Worm (Caenorhabditis elegans): ENCODE results near the gene math-5.

The math-5 gene

ce11 chrII:1852503-1852902, 30.1 kb downstream of the math-5 start, which contains the start of gene C52E2.2:
Gene C52E2.2 (plus strand): TSS chrII:1852803.
- TF ChIP-seq sox-4 (tag; optimal IDR thresholded peaks at IDR 0.05) (no peak), irx-1 (tag; optimal IDR thresholded peaks at IDR 0.05) (no peak), tbx-2 (tag; optimal IDR thresholded peaks at IDR 0.05) (no peak), hlh-17 (GFP tag; optimal IDR thresholded peaks at IDR 0.05; ENCODE audit: borderline replicate concordance) (no peak), unc-62 (GFP tag; optimal IDR thresholded peaks at IDR 0.05) (no peak), lsy-2 (tag; optimal IDR thresholded peaks at IDR 0.05) (no peak), hlh-4 (tag; optimal IDR thresholded peaks at IDR 0.05) (no peak), lin-13 (GFP tag; optimal IDR thresholded peaks at IDR 0.05) (no peak), nhr-237 (tag; optimal IDR thresholded peaks at IDR 0.05) (no peak), mdl-1 (tag; optimal IDR thresholded peaks at IDR 0.05) (no peak), lin-39 (tag; optimal IDR thresholded peaks at IDR 0.05) (no peak), ceh-88 (GFP tag; IDR thresholded peaks at IDR 0.05) (no peak), C04F5.9 (tag; optimal IDR thresholded peaks at IDR 0.05) (no peak), unc-98 (GFP tag; IDR thresholded peaks at IDR 0.05) (no peak), skn-1 (tag; optimal IDR thresholded peaks at IDR 0.05) (no peak), aha-1 (tag; optimal IDR thresholded peaks at IDR 0.05) (no peak)

ce11 chrII:1851716-1852115, 30.9 kb downstream of the math-5 start:
- no peak for TF ChIP-seq efl-1 (optimal IDR thresholded peaks at IDR 0.05)
- peak in 1 of 2 experiments; percentile 35 for TF ChIP-seq efl-1 (GFP tag; optimal IDR thresholded peaks at IDR 0.05 in 1 of 2)
- TF ChIP-seq blmp-1 (tag; optimal IDR thresholded peaks at IDR 0.05) = peak; percentile 40
- no peak for TF ChIP-seq aly-2 (tag; optimal IDR thresholded peaks at IDR 0.05)
- TF ChIP-seq elt-3 (tag; optimal IDR thresholded peaks at IDR 0.05) = peak in 2 of 6 experiments; percentile 68 to 69
- TF ChIP-seq jun-1 (tag; optimal IDR thresholded peaks at IDR 0.05) = peak; percentile 92
- peak; percentile 92 for TF ChIP-seq pqm-1 (tag; optimal IDR thresholded peaks at IDR 0.05)
- TF ChIP-seq ces-1 (GFP tag; optimal IDR thresholded peaks at IDR 0.05) = no peak
- peak; percentile 100 for TF ChIP-seq elt-2 (tag; optimal IDR thresholded peaks at IDR 0.05)
- TF ChIP-seq mdl-1 (tag; optimal IDR thresholded peaks at IDR 0.05) = peak in 1 of 2 experiments; percentile 7
- peak; percentile 48 for TF ChIP-seq nhr-90 (tag; optimal IDR thresholded peaks at IDR 0.05; ENCODE audit: poor library complexity)
- TF ChIP-seq pax-3 (tag; optimal IDR thresholded peaks at IDR 0.05) = peak; percentile 30
- TF ChIP-seq lin-14 (GFP tag; optimal IDR thresholded peaks at IDR 0.05) = peak; percentile 68
- no peak for TF ChIP-seq egl-13 (tag; optimal IDR thresholded peaks at IDR 0.05)
- peak in 1 of 2 experiments; percentile 34 for TF ChIP-seq lsy-2 (tag; optimal IDR thresholded peaks at IDR 0.05)
- no peak for TF ChIP-seq nhr-71 (tag; optimal IDR thresholded peaks at IDR 0.05)
- TF ChIP-seq nhr-19 (GFP tag; conservative IDR thresholded peaks at IDR 0.05) = peak; percentile 43; the same call in 1 of the 2 replicates
- TF ChIP-seq snu-23 (GFP tag; optimal IDR thresholded peaks at IDR 0.05) = no peak
- no peak for TF ChIP-seq ceh-90 (tag; optimal IDR thresholded peaks at IDR 0.05)
- TF ChIP-seq tlp-1 (tag; optimal IDR thresholded peaks at IDR 0.05) = peak; percentile 84
- peak; percentile 58 for TF ChIP-seq nhr-20 (tag; optimal IDR thresholded peaks at IDR 0.05)
- no peak for TF ChIP-seq nhr-47 (tag; optimal IDR thresholded peaks at IDR 0.05)
- peak in 1 of 2 experiments; percentile 40 for TF ChIP-seq lin-35 (GFP tag; optimal IDR thresholded peaks at IDR 0.05)

DNA sequence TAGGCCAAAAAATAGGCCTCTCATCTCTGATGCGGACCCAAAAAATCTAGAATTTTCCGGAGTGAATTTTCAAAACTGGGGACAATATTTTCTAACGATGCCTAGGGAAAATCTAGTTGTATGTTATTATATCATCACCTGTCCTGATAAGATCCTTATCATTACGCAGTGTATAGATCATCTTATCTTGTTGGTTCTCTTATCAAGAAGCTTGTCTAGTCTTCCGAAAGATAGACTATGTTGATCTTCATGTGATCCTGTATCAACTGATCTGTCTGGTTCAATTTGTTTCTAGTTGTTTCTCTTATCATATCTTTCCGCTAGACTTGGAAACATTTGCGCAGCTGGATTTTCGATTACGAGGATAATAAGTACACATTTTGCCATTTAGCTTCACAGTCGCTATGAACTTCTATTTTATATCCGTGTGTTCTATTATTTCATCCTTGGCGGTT, 31.7 kb downstream of the math-5 start, which contains the start of gene C52E2.3:
C52E2.3 (plus strand) TSS at position 405 of the 455 bp plus-strand sequence.
- TF ChIP-seq aha-1 (tag; optimal IDR thresholded peaks at IDR 0.05) (no peak), elt-2 (tag; optimal IDR thresholded peaks at IDR 0.05) (peak; percentile 81), skn-1 (tag; optimal IDR thresholded peaks at IDR 0.05) (no peak), fkh-10 (GFP tag; optimal IDR thresholded peaks at IDR 0.05) (no peak), lin-35 (GFP tag; optimal IDR thresholded peaks at IDR 0.05) (no peak), blmp-1 (tag; optimal IDR thresholded peaks at IDR 0.05) (peak; percentile 26), rnt-1 (tag; optimal IDR thresholded peaks at IDR 0.05) (no peak), unc-30 (tag; optimal IDR thresholded peaks at IDR 0.05) (no peak), mep-1 (tag; optimal IDR thresholded peaks at IDR 0.05) (no peak), vab-15 (tag; optimal IDR thresholded peaks at IDR 0.05) (no peak), elt-3 (tag; optimal IDR thresholded peaks at IDR 0.05) (peak in 5 of 6 experiments; percentile 56 to 80 (median 70))

Measured in whole organism, L1 larva.